Fruit fly (Drosophila melanogaster) whole organism: ENCODE measurements around the gene Ndae1.

Experiments used
- Dll ChIP-seq: fragments of >200 bp; optimal IDR thresholded peaks from 2 replicates; lab custom pipeline; 2017
- psq ChIP-seq: fragments of >200 bp; optimal IDR thresholded peaks from 2 replicates; lab custom pipeline; 2017
- usp ChIP-seq: fragments of >200 bp; optimal IDR thresholded peaks from 2 replicates; lab custom pipeline; 2017; ENCODE audit warnings: missing biosample characterization, missing genetic modification characterization, mixed read lengths

dm6 chr2L:7198618-7199017, 50.5 kb downstream of the Ndae1 start:
- TF ChIP-seq Dll: no peak
- TF ChIP-seq usp (GFP tag; lab: Kevin White, UChicago): no peak
- TF ChIP-seq psq (lab: Kevin White, UChicago): no peak
